Worm (Caenorhabditis elegans): Measurements from ENCODE around the gene chil-3.

DNA sequence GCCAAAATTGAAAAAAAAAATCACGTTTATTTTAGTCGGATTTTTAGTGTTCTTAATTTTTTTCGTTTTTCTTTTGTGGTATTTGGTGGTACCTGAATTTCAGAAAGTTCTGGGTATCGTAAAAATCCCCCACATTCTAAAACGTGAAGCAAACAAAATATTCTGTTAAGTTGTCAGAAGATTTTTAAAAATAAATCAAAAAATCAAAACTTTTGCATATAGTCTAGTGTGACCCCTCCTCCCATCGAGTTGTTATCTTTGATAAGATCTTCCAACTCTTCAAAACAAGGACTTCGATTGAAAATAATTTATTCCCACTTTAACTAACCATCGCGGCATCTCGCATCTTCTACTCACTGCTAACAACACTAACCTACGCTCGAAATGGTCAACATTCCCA lies 32.2 kb downstream of the chil-3 start, which contains the start of gene ZK938.1:
- TF ChIP-seq tra-4 (tag; optimal IDR thresholded peaks at IDR 0.05) = no peak
- no peak for TF ChIP-seq ama-1 (optimal IDR thresholded peaks at IDR 0.05)
- TF ChIP-seq B0310.2 (tag; optimal IDR thresholded peaks at IDR 0.05) = no peak
- TF ChIP-seq flt-1 (GFP tag; IDR thresholded peaks at IDR 0.05) = no peak
- TF ChIP-seq ceh-36 (tag; optimal IDR thresholded peaks at IDR 0.05) = no peak
- TF ChIP-seq aly-1 (tag; optimal IDR thresholded peaks at IDR 0.05) = no peak
- TF ChIP-seq pes-1 (GFP tag; IDR thresholded peaks at IDR 0.05) = no peak
- no peak for TF ChIP-seq ceh-13 (GFP tag; optimal IDR thresholded peaks at IDR 0.05)
- no peak for TF ChIP-seq sea-1 (GFP tag; conservative IDR thresholded peaks at IDR 0.05)
- no peak for TF ChIP-seq F13C5.2 (tag; optimal IDR thresholded peaks at IDR 0.05)
- no peak for TF ChIP-seq hmg-4 (GFP tag; optimal IDR thresholded peaks at IDR 0.05)

Data from whole organism, early embryonic.